Worm (Caenorhabditis elegans): ENCODE data around the gene tag-294.
A peak's percentile ranks its signal among the peaks of the same experiment; 100 is the strongest.

Gene tag-294

DNA sequence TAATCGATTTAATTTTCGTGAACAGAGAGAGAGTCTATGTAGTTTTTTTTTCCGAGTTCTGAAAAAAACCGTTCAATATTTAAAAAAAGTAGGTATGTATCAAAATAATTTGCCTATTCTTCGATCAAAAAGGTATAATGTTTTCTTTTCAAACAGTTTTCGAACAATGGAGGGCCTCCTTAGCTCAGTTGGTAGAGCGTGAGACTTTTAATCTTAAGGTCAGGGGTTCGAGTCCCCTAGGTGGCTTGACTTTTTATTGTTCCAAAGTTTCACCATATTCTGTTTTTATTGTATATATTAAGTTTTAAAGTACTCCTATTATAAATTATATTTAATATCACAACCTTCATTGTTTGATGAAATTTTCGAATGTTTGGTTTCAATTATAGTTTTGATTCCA lies 49.7 kb downstream of the tag-294 start (continued):
- TF ChIP-seq ztf-11 (tag; optimal IDR thresholded peaks at IDR 0.05) (no peak), dmd-9 (GFP tag; IDR thresholded peaks at IDR 0.05) (0 out of 2 replicates have a peak, but pooled peaks have one; percentile 19)

- no peak for TF ChIP-seq unc-62 (GFP tag; optimal IDR thresholded peaks at IDR 0.05 in 1 of 2)
- no peak for TF ChIP-seq unc-62 (tag; optimal IDR thresholded peaks at IDR 0.05)
- no peak for TF ChIP-seq nhr-42 (GFP tag; IDR thresholded peaks at IDR 0.05)
Observed at ce11 chrX:5710637-5711036, 52.6 kb downstream of the tag-294 start, which contains the start of gene cat-1. TSS of gene cat-1 (minus strand) at chrX:5710737.

Measured in whole organism, L4 larva.